Worm (Caenorhabditis elegans) whole organism, L1 larva: ENCODE data around the gene atg-18.

Experiments used
- C04F5.9 ChIP-seq: sonication (generic microtip); optimal IDR thresholded peaks from 2 replicates; lab custom pipeline; 2016; ENCODE audit warnings: missing genetic modification characterization, missing compliant biosample characterization
- C16A3.4 ChIP-seq: fragments of 150-350 bp; optimal IDR thresholded peaks from 2 replicates; lab custom pipeline; 2014; ENCODE audit warnings: missing biosample characterization, missing genetic modification characterization
- F16B12.6 ChIP-seq: fragments of 150-350 bp; optimal IDR thresholded peaks from 2 replicates; lab custom pipeline; 2014; ENCODE audit warnings: missing biosample characterization, missing genetic modification characterization
- aha-1 ChIP-seq: fragments of 150-350 bp; optimal IDR thresholded peaks from 2 replicates; lab custom pipeline; 2014; ENCODE audit warnings: missing biosample characterization, missing genetic modification characterization
- alr-1 ChIP-seq: fragments of 200-800 bp; sonication (Bioruptor generic); optimal IDR thresholded peaks from 2 replicates; lab custom pipeline; 2018; ENCODE audit warnings: borderline replicate concordance, mild to moderate bottlenecking, missing genetic modification characterization, missing compliant biosample characterization
- aly-2 ChIP-seq: fragments of 150-350 bp; optimal IDR thresholded peaks from 2 replicates; lab custom pipeline; 2014; ENCODE audit warnings: missing biosample characterization, missing genetic modification characterization
- ama-1 ChIP-seq: fragments of 150-350 bp; optimal IDR thresholded peaks from 2 replicates; lab custom pipeline; 2014
- blmp-1 ChIP-seq: fragments of 150-350 bp; optimal IDR thresholded peaks from 2 replicates; lab custom pipeline; 2014; ENCODE audit warnings: missing biosample characterization, missing genetic modification characterization
- ceh-63 ChIP-seq: fragments of 200-800 bp; sonication (Bioruptor generic); optimal IDR thresholded peaks from 2 replicates; lab custom pipeline; 2018; ENCODE audit warnings: mild to moderate bottlenecking, missing genetic modification characterization, missing compliant biosample characterization
- ceh-88 ChIP-seq: fragments of 200-800 bp; sonication (Bioruptor generic); IDR thresholded peaks from 2 replicates; pipeline ENCODE4 v1.3.6; 2022; ENCODE audit warnings: missing genetic modification characterization, missing compliant biosample characterization
- dpl-1 ChIP-seq, 3 experiments: fragments of 150-350 bp in 2 of 3; sonication (generic microtip) in 1 of 3; optimal IDR thresholded peaks; 2 replicates each; lab custom pipeline; 2014 to 2017; ENCODE audit warnings: missing biosample characterization in 3 of 3, missing genetic modification characterization in 3 of 3, missing genetic modification reagents in 3 of 3
- efl-1 ChIP-seq, 4 experiments: fragments of 150-350 bp; optimal IDR thresholded peaks in 3 of 4; peaks in 1 of 4; 1 replicate in 1 of 4; 2 replicates in 3 of 4; lab custom pipeline; 2014; ENCODE audit warnings: missing biosample characterization in 2 of 4, missing genetic modification characterization in 2 of 4, missing genetic modification reagents in 2 of 4
- egl-13 ChIP-seq: sonication (generic microtip); optimal IDR thresholded peaks from 2 replicates; lab custom pipeline; 2016; ENCODE audit warnings: missing genotype, missing genetic modification reagents, missing genetic modification characterization, missing compliant biosample characterization
- elt-3 ChIP-seq, 6 experiments: fragments of 150-350 bp in 1 of 6; sonication (generic microtip); optimal IDR thresholded peaks; 2 replicates each; lab custom pipeline; 2017 to 2018; ENCODE audit warnings: missing biosample characterization in 6 of 6, missing genetic modification characterization in 6 of 6, inconsistent platforms in 1 of 6
- ets-5 ChIP-seq: fragments of 200-800 bp; sonication (Bioruptor generic); IDR thresholded peaks from 2 replicates; pipeline ENCODE4 v1.3.6; 2022; ENCODE audit warnings: missing genetic modification characterization, missing compliant biosample characterization
- fkh-8 ChIP-seq: sonication (generic microtip); optimal IDR thresholded peaks from 2 replicates; lab custom pipeline; 2016; ENCODE audit warnings: mild to moderate bottlenecking, missing genetic modification characterization, missing compliant biosample characterization
- grh-1 ChIP-seq: fragments of 200-800 bp; sonication (Bioruptor generic); IDR thresholded peaks from 2 replicates; pipeline ENCODE4 v1.3.6; 2022; ENCODE audit warnings: missing genetic modification reagents, missing genetic modification characterization, missing compliant biosample characterization
- irx-1 ChIP-seq: sonication (generic microtip); optimal IDR thresholded peaks from 2 replicates; lab custom pipeline; 2016; ENCODE audit warnings: missing genetic modification characterization, missing compliant biosample characterization
- jun-1 ChIP-seq: fragments of 150-350 bp; optimal IDR thresholded peaks from 2 replicates; lab custom pipeline; 2014; ENCODE audit warnings: missing biosample characterization, missing genetic modification reagents, missing genetic modification characterization
- lin-13 ChIP-seq: fragments of 150-350 bp; optimal IDR thresholded peaks from 2 replicates; lab custom pipeline; 2014; ENCODE audit warnings: missing biosample characterization, missing genetic modification reagents, missing genetic modification characterization
- lin-14 ChIP-seq: fragments of 200-800 bp; sonication (Bioruptor generic); optimal IDR thresholded peaks from 2 replicates; lab custom pipeline; 2018; ENCODE audit warnings: mild to moderate bottlenecking, missing genetic modification characterization, moderate library complexity, missing compliant biosample characterization
- lin-15B ChIP-seq: fragments of 150-350 bp; sonication (generic microtip); optimal IDR thresholded peaks from 3 replicates; lab custom pipeline; 2014; ENCODE audit warnings: missing biosample characterization, missing genetic modification characterization
- lir-3 ChIP-seq: sonication (generic microtip); optimal IDR thresholded peaks from 2 replicates; lab custom pipeline; 2016; ENCODE audit warnings: mild to moderate bottlenecking, missing genetic modification characterization, moderate library complexity, missing compliant biosample characterization; ENCODE audit not compliant: poor library complexity
- lsy-2 ChIP-seq, 2 experiments: fragments of 150-350 bp; optimal IDR thresholded peaks; 2 replicates each; lab custom pipeline; 2014; ENCODE audit warnings: missing biosample characterization in 2 of 2, missing genetic modification characterization in 2 of 2
- mab-9 ChIP-seq: fragments of 200-800 bp; sonication (Bioruptor generic); IDR thresholded peaks from 2 replicates; pipeline ENCODE4 v1.3.6; 2022; ENCODE audit warnings: missing genetic modification reagents, missing genetic modification characterization, missing compliant biosample characterization
- mef-2 ChIP-seq: fragments of 150-350 bp; optimal IDR thresholded peaks from 2 replicates; lab custom pipeline; 2014; ENCODE audit warnings: missing biosample characterization, missing genetic modification characterization
- nhr-11 ChIP-seq: fragments of 150-350 bp; optimal IDR thresholded peaks from 2 replicates; lab custom pipeline; 2014; ENCODE audit warnings: missing biosample characterization, missing genetic modification characterization
- nhr-12 ChIP-seq: sonication (generic microtip); optimal IDR thresholded peaks from 2 replicates; lab custom pipeline; 2017; ENCODE audit warnings: missing biosample characterization, missing genetic modification characterization
- nhr-19 ChIP-seq: fragments of 200-800 bp; sonication (Bioruptor generic); conservative IDR thresholded peaks from 2 replicates; pipeline ENCODE4 v1.3.6; 2022; ENCODE audit warnings: missing genetic modification characterization, missing compliant biosample characterization
- nhr-237 ChIP-seq: fragments of 150-350 bp; optimal IDR thresholded peaks from 2 replicates; lab custom pipeline; 2014; ENCODE audit warnings: missing biosample characterization, missing genetic modification characterization
- nhr-28 ChIP-seq: fragments of 150-350 bp; optimal IDR thresholded peaks from 2 replicates; lab custom pipeline; 2014; ENCODE audit warnings: missing biosample characterization, missing genetic modification characterization
- nhr-47 ChIP-seq: sonication (generic microtip); optimal IDR thresholded peaks from 2 replicates; lab custom pipeline; 2016; ENCODE audit warnings: mild to moderate bottlenecking, missing genetic modification characterization, moderate library complexity, missing compliant biosample characterization
- nhr-84 ChIP-seq: sonication (generic microtip); optimal IDR thresholded peaks from 2 replicates; lab custom pipeline; 2017; ENCODE audit warnings: missing biosample characterization, missing genetic modification characterization
- nhr-90 ChIP-seq: sonication (generic microtip); optimal IDR thresholded peaks from 2 replicates; lab custom pipeline; 2016; ENCODE audit warnings: mild to moderate bottlenecking, missing genetic modification characterization, missing compliant biosample characterization; ENCODE audit not compliant: poor library complexity
- pag-3 ChIP-seq: sonication (generic microtip); optimal IDR thresholded peaks from 2 replicates; lab custom pipeline; 2017; ENCODE audit warnings: missing genetic modification characterization, mild to moderate bottlenecking, missing compliant biosample characterization, antibody characterized with exemption, borderline replicate concordance; ENCODE audit not compliant: insufficient read depth
- pax-3 ChIP-seq: fragments of 200-800 bp; sonication (Bioruptor generic); optimal IDR thresholded peaks from 2 replicates; lab custom pipeline; 2018; ENCODE audit warnings: mild to moderate bottlenecking, missing genetic modification characterization, moderate library complexity, missing compliant biosample characterization
- pqm-1 ChIP-seq: sonication (generic microtip); optimal IDR thresholded peaks from 3 replicates; lab custom pipeline; 2017; ENCODE audit warnings: missing biosample characterization, missing genetic modification characterization
- skn-1 ChIP-seq: fragments of 150-350 bp; optimal IDR thresholded peaks from 2 replicates; lab custom pipeline; 2014; ENCODE audit warnings: missing biosample characterization, missing genetic modification characterization
- snpc-4 ChIP-seq: fragments of 150-350 bp; optimal IDR thresholded peaks from 2 replicates; lab custom pipeline; 2014; ENCODE audit warnings: missing biosample characterization, missing genetic modification characterization
- sup-37 ChIP-seq: fragments of 200-800 bp; sonication (Bioruptor generic); optimal IDR thresholded peaks from 2 replicates; lab custom pipeline; 2018; ENCODE audit warnings: mild to moderate bottlenecking, missing genetic modification characterization, missing compliant biosample characterization
- swsn-7 ChIP-seq: sonication (generic microtip); optimal IDR thresholded peaks from 2 replicates; lab custom pipeline; 2016; ENCODE audit warnings: missing genetic modification characterization, missing compliant biosample characterization
- tbx-2 ChIP-seq: sonication (generic microtip); optimal IDR thresholded peaks from 2 replicates; lab custom pipeline; 2016; ENCODE audit warnings: missing genetic modification characterization, missing compliant biosample characterization
- unc-30 ChIP-seq: sonication (generic microtip); optimal IDR thresholded peaks from 2 replicates; lab custom pipeline; 2017; ENCODE audit warnings: missing biosample characterization, missing genetic modification characterization
- unc-62 ChIP-seq: fragments of 150-350 bp; optimal IDR thresholded peaks from 2 replicates; lab custom pipeline; 2014; ENCODE audit warnings: missing biosample characterization, missing genetic modification reagents, missing genetic modification characterization
- unc-86 ChIP-seq: sonication (generic microtip); optimal IDR thresholded peaks from 2 replicates; lab custom pipeline; 2016; ENCODE audit warnings: missing genetic modification characterization, missing compliant biosample characterization
- unc-98 ChIP-seq: fragments of 200-800 bp; sonication (Bioruptor generic); IDR thresholded peaks from 2 replicates; pipeline ENCODE4 v1.3.6; 2022; ENCODE audit warnings: missing genetic modification characterization, missing compliant biosample characterization
- vab-15 ChIP-seq: sonication (generic microtip); optimal IDR thresholded peaks from 2 replicates; lab custom pipeline; 2017; ENCODE audit warnings: missing genotype, mild to moderate bottlenecking, missing genetic modification characterization, missing compliant biosample characterization
- xbp-1 ChIP-seq: sonication (generic microtip); optimal IDR thresholded peaks from 2 replicates; lab custom pipeline; 2016; ENCODE audit warnings: missing genetic modification characterization, missing compliant biosample characterization
- zag-1 ChIP-seq: fragments of 150-350 bp; optimal IDR thresholded peaks from 2 replicates; lab custom pipeline; 2014; ENCODE audit warnings: missing biosample characterization, missing genetic modification characterization
- zip-4 ChIP-seq: fragments of 200-800 bp; sonication (Bioruptor generic); optimal IDR thresholded peaks from 2 replicates; lab custom pipeline; 2018; ENCODE audit warnings: mild to moderate bottlenecking, missing genetic modification characterization, moderate library complexity, missing compliant biosample characterization
- ztf-4 ChIP-seq: fragments of 150-350 bp; optimal IDR thresholded peaks from 2 replicates; lab custom pipeline; 2014; ENCODE audit warnings: missing biosample characterization, missing genetic modification characterization

The atg-18 gene

DNA sequence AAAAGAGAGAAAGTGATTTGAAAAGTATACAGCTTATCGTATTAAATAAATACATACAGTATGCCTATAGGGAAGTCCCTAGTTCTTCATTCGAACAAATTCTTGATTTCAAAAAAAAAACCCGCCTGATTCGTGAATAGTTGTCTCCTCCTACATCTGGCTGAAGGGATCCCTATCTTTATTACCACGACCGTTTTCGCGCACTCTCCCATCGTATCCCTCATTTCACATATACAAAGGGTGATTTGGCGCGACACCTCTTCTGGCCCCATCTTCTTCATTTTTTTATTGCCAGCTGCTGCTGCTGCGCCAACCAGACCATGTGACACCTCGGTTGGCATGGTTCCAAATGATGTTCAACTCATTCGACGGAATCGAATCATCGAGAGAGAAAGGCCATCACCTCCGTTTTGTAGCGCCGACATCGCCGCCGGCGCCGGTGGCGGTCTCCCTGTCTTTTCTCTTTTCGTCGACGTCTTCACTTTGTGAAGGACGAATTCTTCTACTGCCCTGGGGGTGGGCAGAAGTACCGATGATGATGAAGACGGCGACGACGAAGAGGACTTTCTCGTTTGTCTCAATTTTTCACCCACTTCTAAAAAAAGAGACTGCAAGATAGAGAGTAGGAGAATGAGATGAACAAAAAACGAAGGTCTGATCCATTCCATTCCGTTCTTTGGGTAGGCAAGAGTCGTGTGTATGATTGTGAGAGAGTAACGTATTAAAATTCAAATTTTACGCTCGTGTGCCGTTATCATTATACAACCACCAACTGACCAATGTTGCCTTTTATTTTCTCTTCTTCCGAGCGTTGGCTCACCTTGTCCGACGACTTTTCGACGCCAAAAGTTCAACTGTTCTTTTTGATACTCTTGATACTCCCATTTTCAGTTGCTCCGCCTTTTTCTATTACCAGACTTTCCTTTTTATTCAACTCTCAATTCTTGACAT lies 31.2 kb upstream of the atg-18 start:
- no peak for TF ChIP-seq vab-15
- no peak for TF ChIP-seq aha-1
- no peak for TF ChIP-seq mef-2 (tag; lab: Kevin White, UChicago)
- TF ChIP-seq lsy-2 (tag; optimal IDR thresholded peaks at IDR 0.05; lab: Kevin White, UChicago), result peak; percentile 22 to 39
- no peak for TF ChIP-seq zip-4 (GFP tag; lab: Kevin White, UChicago)
- peak; percentile 94 for TF ChIP-seq blmp-1
- no peak for TF ChIP-seq C04F5.9
- peak; percentile 4 for TF ChIP-seq snpc-4 (tag; lab: Kevin White, UChicago)
- no peak for TF ChIP-seq nhr-237
- TF ChIP-seq xbp-1, result peak; percentile 35
- TF ChIP-seq ztf-4 (tag; lab: Kevin White, UChicago), result no peak
- peak; percentile 93 for TF ChIP-seq lin-14 (GFP tag; lab: Kevin White, UChicago)
- peak; percentile 62; the same call in 1 of the 2 replicates for TF ChIP-seq grh-1 (GFP tag; lab: Robert Waterston, UW)
- peak; percentile 60 for TF ChIP-seq irx-1
- TF ChIP-seq nhr-90 (tag; lab: Kevin White, UChicago), result peak; percentile 85
- peak; percentile 64 for TF ChIP-seq nhr-19 (GFP tag; lab: Robert Waterston, UW)
- TF ChIP-seq fkh-8 (tag; lab: Kevin White, UChicago), result no peak
- TF ChIP-seq elt-3 (tag; optimal IDR thresholded peaks at IDR 0.05; lab: Kevin White, UChicago), result peak in 4 of 6 experiments; percentile 13 to 64 (median 35)
- TF ChIP-seq unc-98 (GFP tag; lab: Robert Waterston, UW), result no peak
- no peak for TF ChIP-seq aly-2 (tag; lab: Kevin White, UChicago)
- no peak for TF ChIP-seq unc-30
- TF ChIP-seq nhr-28 (tag; lab: Kevin White, UChicago), result no peak
- TF ChIP-seq zag-1 (tag; lab: Kevin White, UChicago), result no peak
- no peak for TF ChIP-seq ceh-88 (GFP tag; lab: Robert Waterston, UW)
- no peak for TF ChIP-seq nhr-11 (tag; lab: Kevin White, UChicago)
- peak; percentile 53 for TF ChIP-seq tbx-2 (tag; lab: Kevin White, UChicago)
- no peak for TF ChIP-seq pqm-1
- no peak for TF ChIP-seq lin-15B (tag; lab: Kevin White, UChicago)
- TF ChIP-seq mab-9 (GFP tag; lab: Robert Waterston, UW), result no peak
- TF ChIP-seq jun-1, result no peak
- TF ChIP-seq nhr-84 (tag; lab: Kevin White, UChicago), result no peak
- no peak for TF ChIP-seq sup-37 (GFP tag; lab: Kevin White, UChicago)
- no peak for TF ChIP-seq egl-13 (tag; lab: Kevin White, UChicago)
- TF ChIP-seq lir-3 (tag; lab: Kevin White, UChicago), result no peak
- TF ChIP-seq pax-3, result no peak
- no peak for TF ChIP-seq F16B12.6 (tag; lab: Kevin White, UChicago)
- TF ChIP-seq ets-5 (GFP tag; lab: Robert Waterston, UW), result no peak
- peak; percentile 6 for TF ChIP-seq swsn-7
- TF ChIP-seq unc-86, result no peak
- no peak for TF ChIP-seq dpl-1 (GFP tag; optimal IDR thresholded peaks at IDR 0.05; lab: Kevin White, UChicago)
- no peak for TF ChIP-seq ama-1 (lab: Kevin White, UChicago)
- TF ChIP-seq ceh-63 (GFP tag; lab: Kevin White, UChicago), result no peak
- peak; percentile 4 for TF ChIP-seq lin-13 (GFP tag; lab: Kevin White, UChicago)
- no peak for TF ChIP-seq alr-1 (tag; lab: Kevin White, UChicago)
- no peak for TF ChIP-seq unc-62 (GFP tag; lab: Kevin White, UChicago)
- no peak for TF ChIP-seq skn-1 (tag; lab: Kevin White, UChicago)
- no peak for TF ChIP-seq nhr-12
- TF ChIP-seq C16A3.4, result peak; percentile 34
- peak; percentile 19 for TF ChIP-seq pag-3 (tag; lab: Kevin White, UChicago)
- TF ChIP-seq efl-1 (optimal IDR thresholded peaks at IDR 0.05; lab: Kevin White, UChicago), result no peak
- TF ChIP-seq efl-1 (GFP tag; optimal IDR thresholded peaks at IDR 0.05 in 1 of 2; lab: Kevin White, UChicago), result peak in 1 of 2 experiments; percentile 75
- peak; percentile 69 for TF ChIP-seq nhr-47 (tag; lab: Kevin White, UChicago)
